Worm (Caenorhabditis elegans) whole organism, L3 larva: ENCODE measurements around the gene F58H1.6.

Experiments used
- nhr-12 ChIP-seq: fragments of 150-350 bp; optimal IDR thresholded peaks from 2 replicates; lab custom pipeline; 2014; ENCODE audit warnings: missing biosample characterization, missing genetic modification characterization
- snpc-4 ChIP-seq: fragments of 150-350 bp; optimal IDR thresholded peaks from 2 replicates; lab custom pipeline; 2014; ENCODE audit warnings: missing biosample characterization, missing genetic modification characterization

ce11 chrV:11986078-11986869 lies 43.8 kb downstream of the F58H1.6 start:
- TF ChIP-seq nhr-12 (tag; lab: Kevin White, UChicago): no peak
- TF ChIP-seq snpc-4 (tag; lab: Kevin White, UChicago): no peak
